Fruit fly (Drosophila melanogaster): ENCODE measurements around the gene mRpL11.

- no peak for TF ChIP-seq Myc (optimal IDR thresholded peaks at IDR 0.05)
- TF ChIP-seq h (GFP tag; optimal IDR thresholded peaks at IDR 0.05): no peak
- TF ChIP-seq fru (GFP tag; optimal IDR thresholded peaks at IDR 0.05): no peak
- TF ChIP-seq psq (GFP tag; optimal IDR thresholded peaks at IDR 0.05): no peak
- TF ChIP-seq GATAd (GFP tag; optimal IDR thresholded peaks at IDR 0.05): no peak
- no peak for TF ChIP-seq Hr78 (GFP tag; optimal IDR thresholded peaks at IDR 0.05)
- TF ChIP-seq OdsH (GFP tag; optimal IDR thresholded peaks at IDR 0.05): no peak
- no peak for TF ChIP-seq jim (GFP tag; optimal IDR thresholded peaks at IDR 0.05)
These were observed 19.2 kb upstream of the mRpL11 start for dm6 chr3R:14492287-14492889.
